Fruit fly (Drosophila melanogaster): ENCODE results near the gene RpL23A.

The RpL23A gene

dm6 chr3L:1672627-1673026 is 4.2 kb upstream of the RpL23A start, which contains the start of gene CG13930:
CG13930 (minus strand) TSS chr3L:1672727.
- TF ChIP-seq CTCF (optimal IDR thresholded peaks at IDR 0.05) (no peak), CG8478 (optimal IDR thresholded peaks at IDR 0.05) (no peak)

- no peak for TF ChIP-seq CTCF (optimal IDR thresholded peaks at IDR 0.05)
- TF ChIP-seq CG8478 (optimal IDR thresholded peaks at IDR 0.05), result no peak
Measured at dm6 chr3L:1670008-1670407, 1.6 kb upstream of the RpL23A start, which contains the start of gene RabX5. RabX5 (minus strand) TSS chr3L:1670108.

- TF ChIP-seq CG8478 (optimal IDR thresholded peaks at IDR 0.05), result no peak
- no peak for TF ChIP-seq CTCF (optimal IDR thresholded peaks at IDR 0.05)
Measured at dm6 chr3L:1667423-1667822, 1.0 kb downstream of the RpL23A start.

DNA sequence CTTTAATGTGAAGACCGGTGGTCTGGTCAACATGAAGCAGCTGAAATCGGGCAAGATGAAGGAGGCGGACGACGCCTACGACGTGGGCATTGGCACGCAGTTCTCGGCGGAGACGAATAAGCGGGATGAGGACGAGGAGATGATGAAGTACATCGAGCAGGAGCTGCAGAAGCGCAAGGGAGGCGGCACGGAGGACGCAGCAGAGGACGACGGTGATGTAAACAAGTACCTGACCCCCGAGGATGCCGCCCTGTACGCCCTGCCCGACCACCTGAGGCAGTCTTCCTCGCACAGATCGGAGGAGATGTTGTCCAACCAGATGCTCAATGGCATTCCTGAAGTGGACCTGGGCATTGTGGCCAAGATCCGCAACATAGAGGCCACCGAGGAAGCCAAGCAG is 2.9 kb downstream of the RpL23A start:
- TF ChIP-seq CG8478 (optimal IDR thresholded peaks at IDR 0.05) (no peak), CTCF (optimal IDR thresholded peaks at IDR 0.05) (no peak)

DNA sequence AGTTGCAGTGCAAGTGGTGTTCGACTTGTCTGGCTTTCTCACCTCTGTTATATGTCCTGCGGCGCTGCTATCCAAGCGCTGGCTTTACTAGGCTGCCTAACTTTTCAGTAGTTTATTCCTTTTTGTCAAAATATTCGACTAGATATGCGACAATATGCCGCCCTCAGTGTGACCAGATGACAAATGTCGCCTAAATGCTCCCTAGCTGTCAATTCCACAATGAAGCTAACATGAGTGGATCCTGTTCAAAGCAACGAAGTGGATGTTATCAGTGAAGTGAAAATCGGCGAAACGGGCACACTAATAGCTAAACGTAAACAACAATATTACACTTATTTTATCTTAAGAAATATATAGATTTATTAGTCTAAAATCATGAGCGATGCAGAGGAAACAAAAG is 3.6 kb downstream of the RpL23A start, which contains the start of the genes Srrm234 and CG7974:
Srrm234 (minus strand) TSS at position 189 of the 400 bp plus-strand sequence.
CG7974 (plus strand) TSS at position 263 of the 400 bp plus-strand sequence.
- TF ChIP-seq CTCF (optimal IDR thresholded peaks at IDR 0.05) (no peak), CG8478 (optimal IDR thresholded peaks at IDR 0.05) (no peak)

DNA sequence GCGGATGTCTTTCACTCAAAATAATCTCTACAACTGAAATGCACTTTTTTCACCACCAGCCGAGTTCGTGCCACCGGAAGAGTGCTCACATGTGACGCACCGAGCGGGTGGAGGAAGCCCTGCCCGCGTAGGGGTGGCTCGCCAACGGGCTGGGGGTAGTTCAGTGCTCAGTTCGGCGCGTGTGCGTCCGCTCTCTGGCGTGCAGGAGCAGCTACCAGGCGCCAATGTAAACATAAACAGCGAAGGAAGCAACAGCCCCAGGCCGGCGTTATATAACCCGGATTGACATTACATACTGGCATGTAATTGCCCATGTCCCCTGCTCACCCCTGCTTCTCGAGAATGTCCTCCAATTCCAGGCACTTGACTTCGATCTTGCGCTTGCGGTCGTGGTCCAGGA is 4.2 kb downstream of the RpL23A start:
- no peak for TF ChIP-seq CG8478 (optimal IDR thresholded peaks at IDR 0.05)
- TF ChIP-seq CTCF (optimal IDR thresholded peaks at IDR 0.05), result no peak

DNA sequence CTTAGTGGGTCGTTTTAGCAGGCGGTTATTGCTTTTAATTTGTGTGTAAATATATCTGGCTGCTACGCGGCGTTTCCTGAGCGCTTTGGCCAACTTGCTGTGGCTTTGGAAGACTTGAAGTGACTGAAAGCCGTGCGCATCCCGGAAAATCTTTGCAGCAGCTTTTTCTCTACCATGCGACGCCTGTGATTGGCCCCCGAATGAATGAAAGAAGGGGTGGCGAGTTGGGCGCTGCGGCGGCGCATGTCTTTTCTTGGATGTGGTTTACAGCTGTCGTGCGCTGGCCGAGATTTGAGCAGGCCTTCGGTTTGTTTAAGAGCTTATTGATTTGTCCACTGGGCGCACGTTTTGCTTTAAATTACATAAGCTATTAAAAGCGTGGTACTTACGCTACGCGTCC is 4.9 kb downstream of the RpL23A start:
- TF ChIP-seq CG8478 (optimal IDR thresholded peaks at IDR 0.05) (no peak), CTCF (optimal IDR thresholded peaks at IDR 0.05) (no peak)

DNA sequence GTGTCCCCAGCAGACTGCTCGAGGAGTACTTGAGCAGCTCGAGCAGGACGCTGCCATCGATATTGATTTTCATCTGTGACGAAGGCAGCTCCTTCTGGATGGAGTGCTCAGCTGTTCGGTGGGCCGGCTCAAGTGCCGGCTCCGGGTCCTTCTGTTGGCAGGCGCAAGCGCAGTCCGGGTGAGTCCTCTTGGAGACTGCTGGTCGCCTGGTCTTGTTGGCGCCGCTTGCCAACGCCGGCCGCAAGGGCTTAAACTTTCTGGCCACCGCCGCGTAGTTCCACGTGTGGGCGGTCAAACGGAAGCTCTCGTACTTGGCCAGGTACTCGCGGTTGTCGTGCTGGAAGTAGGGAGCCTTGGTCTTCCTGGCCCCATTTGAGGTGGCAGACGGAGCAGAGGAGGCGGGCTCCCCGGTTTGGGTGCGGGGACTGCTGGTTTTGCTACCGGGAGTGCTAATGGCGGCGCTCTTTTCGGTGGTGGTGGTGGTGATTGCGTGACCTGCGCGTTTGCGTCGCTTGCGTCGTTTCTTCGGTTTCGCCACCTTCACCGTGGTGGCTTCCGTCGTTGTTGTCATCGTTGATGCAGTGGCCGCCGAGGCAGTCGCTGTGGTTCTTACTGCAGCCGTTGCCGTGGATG is 6.6 kb downstream of the RpL23A start:
- TF ChIP-seq CTCF (optimal IDR thresholded peaks at IDR 0.05) (no peak), CG8478 (optimal IDR thresholded peaks at IDR 0.05) (no peak)

dm6 chr3L:1653752-1654151 is 14.7 kb downstream of the RpL23A start:
- TF ChIP-seq CG8478 (optimal IDR thresholded peaks at IDR 0.05) (no peak), CTCF (optimal IDR thresholded peaks at IDR 0.05) (no peak)

DNA sequence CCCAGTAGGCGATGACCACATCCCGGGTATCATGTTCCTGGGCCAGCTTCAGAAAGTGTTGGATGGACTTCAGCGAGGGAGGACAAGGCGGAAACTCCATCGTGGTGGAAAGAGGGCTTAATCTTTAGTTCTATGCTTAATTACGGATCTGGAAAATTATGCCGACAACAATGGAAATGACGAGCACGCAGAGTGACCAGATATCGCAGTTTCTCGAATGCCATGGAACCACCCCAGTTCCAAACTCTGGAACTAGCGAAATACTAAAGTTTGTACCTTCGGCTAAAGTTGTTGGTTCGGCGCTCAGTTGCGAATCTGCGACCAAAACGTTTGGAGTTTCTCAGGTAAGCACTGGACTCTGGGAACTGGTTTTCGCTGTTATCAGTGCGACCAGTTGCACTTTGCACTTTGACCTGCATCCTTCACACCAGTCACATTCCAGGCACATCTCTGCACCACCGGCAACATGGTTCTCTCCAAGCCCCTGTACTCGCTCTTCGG is 15.7 kb downstream of the RpL23A start, which contains the start of the genes CG7970 and Vta1:
CG7970 (plus strand) TSS at position 51 of the 501 bp plus-strand sequence.
Vta1 (minus strand) TSS at position 201 of the 501 bp plus-strand sequence.
- TF ChIP-seq CTCF (optimal IDR thresholded peaks at IDR 0.05), result peak in 1 of 2 experiments; percentile 22
- no peak for TF ChIP-seq CG8478 (optimal IDR thresholded peaks at IDR 0.05)

dm6 chr3L:1649363-1649762 is 19.1 kb downstream of the RpL23A start:
- TF ChIP-seq CG8478 (optimal IDR thresholded peaks at IDR 0.05), result no peak
- no peak for TF ChIP-seq CTCF (optimal IDR thresholded peaks at IDR 0.05)

dm6 chr3L:1648690-1649355 is 19.6 kb downstream of the RpL23A start, which contains the start of gene CG13920:
CG13920 (plus strand) TSS chr3L:1648944.
- TF ChIP-seq CG8478 (optimal IDR thresholded peaks at IDR 0.05), result no peak

DNA sequence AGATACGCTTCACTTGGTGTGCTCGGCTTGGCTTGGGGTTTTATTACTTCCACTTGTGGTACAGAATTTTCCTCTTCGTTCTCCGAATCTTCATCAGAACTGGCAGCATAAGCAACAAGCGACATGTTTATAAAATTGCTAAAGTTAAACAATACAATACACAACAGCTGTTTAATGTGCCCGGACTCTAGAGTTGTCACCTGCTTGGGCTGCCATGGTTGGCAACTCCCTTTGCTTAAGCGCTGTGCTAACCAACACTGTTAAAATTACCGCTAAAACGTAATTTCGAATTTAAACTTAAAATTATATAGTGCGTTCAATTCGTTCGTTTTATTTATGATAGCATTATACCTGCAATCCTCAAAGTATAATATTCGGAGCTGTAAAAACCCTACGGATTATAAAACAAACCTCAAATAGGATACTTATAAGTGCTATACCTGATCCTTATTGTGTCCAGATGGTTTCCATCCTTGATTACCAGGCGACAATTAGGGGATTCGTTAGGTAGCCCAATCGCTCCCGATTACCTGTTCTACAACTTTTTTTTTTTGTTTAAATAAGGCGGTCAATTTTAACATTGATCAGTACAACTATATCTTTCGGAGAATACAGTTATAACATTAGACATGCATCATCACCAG is 21.1 kb downstream of the RpL23A start, which contains the start of the genes CG17249 and Bro:
CG17249 (minus strand) TSS at position 189 of the 644 bp plus-strand sequence.
Bro (plus strand) TSS at position 594 of the 644 bp plus-strand sequence.
- TF ChIP-seq CTCF (optimal IDR thresholded peaks at IDR 0.05) (peak in 1 of 2 experiments; percentile 8), CG8478 (optimal IDR thresholded peaks at IDR 0.05) (no peak)

- TF ChIP-seq CTCF (optimal IDR thresholded peaks at IDR 0.05) (no peak), CG8478 (optimal IDR thresholded peaks at IDR 0.05) (no peak)
Measured at dm6 chr3L:1644920-1645567, 23.4 kb downstream of the RpL23A start, which contains the start of the genes alphaCOP and CG13919. alphaCOP (minus strand) TSS chr3L:1645199. CG13919 (plus strand) TSS chr3L:1645467.

Measured in S2 (cell line).